Fruit fly (Drosophila melanogaster) whole organism, embryonic: Measurements from ENCODE around the gene Ser.

Source experiments
- ATbp ChIP-seq: fragments of 200-800 bp; sonication (Bioruptor generic); optimal IDR thresholded peaks from 2 replicates; lab custom pipeline; 2017; ENCODE audit warnings: missing biosample characterization, mild to moderate bottlenecking, missing genetic modification characterization, missing genetic modification reagents
- Awh ChIP-seq: fragments of 200-800 bp; sonication (Bioruptor generic); IDR thresholded peaks from 2 replicates; pipeline ENCODE4, ENCODE4 v1.3.6; 2022; ENCODE audit warnings: missing biosample characterization, missing genetic modification characterization
- BEAF-32 ChIP-seq: fragments of 200-800 bp; sonication (Bioruptor generic); optimal IDR thresholded peaks from 3 replicates; lab custom pipeline; 2017; ENCODE audit warnings: missing biosample characterization, missing genetic modification characterization, mild to moderate bottlenecking, moderate library complexity, missing genetic modification reagents
- Bdp1 ChIP-seq: fragments of 200-800 bp; sonication (Bioruptor generic); optimal IDR thresholded peaks from 3 replicates; lab custom pipeline; 2016; ENCODE audit warnings: missing biosample characterization, missing genetic modification characterization
- Bgb ChIP-seq: fragments of 200-800 bp; sonication (Bioruptor generic); IDR thresholded peaks from 2 replicates; pipeline ENCODE4 v1.3.6; 2022; ENCODE audit warnings: missing biosample characterization, missing genetic modification characterization; ENCODE audit not compliant: partially characterized antibody
- CG1024 ChIP-seq: fragments of 200-800 bp; sonication (Bioruptor generic); IDR thresholded peaks from 2 replicates; pipeline ENCODE4 v1.3.6; 2022; ENCODE audit warnings: missing biosample characterization, missing genetic modification characterization
- CG10274 ChIP-seq: fragments of 200-800 bp; sonication (Bioruptor generic); optimal IDR thresholded peaks from 3 replicates; lab custom pipeline; 2017; ENCODE audit warnings: missing biosample characterization, mild to moderate bottlenecking, missing genetic modification characterization
- CG10431 ChIP-seq: fragments of 200-800 bp; sonication (Bioruptor generic); optimal IDR thresholded peaks from 3 replicates; lab custom pipeline; 2018; ENCODE audit warnings: missing biosample characterization, mild to moderate bottlenecking, missing genetic modification characterization
- CG10565 ChIP-seq: fragments of 200-800 bp; sonication (Bioruptor generic); optimal IDR thresholded peaks from 3 replicates; lab custom pipeline; 2016; ENCODE audit warnings: missing biosample characterization, mild to moderate bottlenecking, missing genetic modification characterization
- CG10654 ChIP-seq: fragments of 200-800 bp; sonication (Bioruptor generic); optimal IDR thresholded peaks from 2 replicates; lab custom pipeline; 2016; ENCODE audit warnings: missing biosample characterization, missing genetic modification characterization
- CG11695 ChIP-seq: fragments of 200-800 bp; sonication (Bioruptor generic); IDR thresholded peaks from 3 replicates; pipeline ENCODE4 v1.3.6; 2022; ENCODE audit warnings: missing biosample characterization, missing genetic modification characterization
- CG12299 ChIP-seq: fragments of 200-800 bp; sonication (Bioruptor generic); optimal IDR thresholded peaks from 2 replicates; lab custom pipeline; 2018; ENCODE audit warnings: missing biosample characterization, mild to moderate bottlenecking, missing genetic modification characterization
- CG12391 ChIP-seq: fragments of 200-800 bp; sonication (Bioruptor generic); optimal IDR thresholded peaks from 3 replicates; lab custom pipeline; 2018; ENCODE audit warnings: missing biosample characterization, mild to moderate bottlenecking, missing genetic modification characterization, moderate library complexity
- CG16863 ChIP-seq: fragments of 200-800 bp; sonication (Bioruptor generic); optimal IDR thresholded peaks from 3 replicates; lab custom pipeline; 2016; ENCODE audit warnings: missing biosample characterization, missing genetic modification characterization
- CG18262 ChIP-seq: fragments of 200-800 bp; optimal IDR thresholded peaks from 3 replicates; lab custom pipeline; 2019; ENCODE audit warnings: missing biosample characterization, mild to moderate bottlenecking, missing genetic modification characterization, moderate library complexity
- CG2889 ChIP-seq: fragments of 200-800 bp; sonication (Bioruptor generic); IDR thresholded peaks from 3 replicates; pipeline ENCODE4 v1.3.6; 2022; ENCODE audit warnings: missing biosample characterization, missing genetic modification characterization
- CG3163 ChIP-seq: fragments of 200-800 bp; sonication (Bioruptor generic); optimal IDR thresholded peaks from 3 replicates; lab custom pipeline; 2016; ENCODE audit warnings: missing biosample characterization, missing genetic modification characterization
- CG3726 ChIP-seq: fragments of 200-800 bp; sonication (Bioruptor generic); IDR thresholded peaks from 3 replicates; pipeline ENCODE4, ENCODE4 v1.3.6; 2022; ENCODE audit warnings: missing biosample characterization, missing genetic modification characterization
- CG4282 ChIP-seq: fragments of 200-800 bp; sonication (Bioruptor generic); optimal IDR thresholded peaks from 2 replicates; lab custom pipeline; 2016; ENCODE audit warnings: missing biosample characterization, missing genetic modification characterization
- CG4707 ChIP-seq: fragments of 200-800 bp; sonication (Bioruptor generic); optimal IDR thresholded peaks from 2 replicates; lab custom pipeline; 2018; ENCODE audit warnings: missing biosample characterization, mild to moderate bottlenecking, missing genetic modification characterization, moderate library complexity
- CG8290 ChIP-seq, 3 experiments: fragments of 200-800 bp; sonication (Bioruptor generic); optimal IDR thresholded peaks; 2 replicates each; lab custom pipeline; 2016 to 2019; ENCODE audit warnings: missing biosample characterization in 3 of 3, missing genetic modification characterization in 3 of 3, mild to moderate bottlenecking in 2 of 3, moderate library complexity in 1 of 3
- CG9817 ChIP-seq: fragments of 200-800 bp; sonication (Bioruptor generic); optimal IDR thresholded peaks from 2 replicates; lab custom pipeline; 2018; ENCODE audit warnings: missing biosample characterization, mild to moderate bottlenecking, missing genetic modification characterization, moderate library complexity
- CkIIα-i1 ChIP-seq: fragments of 200-800 bp; sonication (Bioruptor generic); IDR thresholded peaks from 2 replicates; pipeline ENCODE4 v1.3.6; 2022; ENCODE audit warnings: missing biosample characterization, missing genetic modification characterization
- CoRest ChIP-seq: fragments of 200-800 bp; sonication (Bioruptor generic); optimal IDR thresholded peaks from 3 replicates; lab custom pipeline; 2018; ENCODE audit warnings: missing biosample characterization, mild to moderate bottlenecking, missing genetic modification characterization, moderate library complexity
- Dbx ChIP-seq: fragments of 200-800 bp; sonication (Bioruptor generic); IDR thresholded peaks from 3 replicates; pipeline ENCODE4 v1.3.6; 2022; ENCODE audit warnings: missing biosample characterization, missing genetic modification characterization
- E2f2 ChIP-seq: fragments of 200-800 bp; sonication (Bioruptor generic); IDR thresholded peaks from 2 replicates; pipeline ENCODE4 v1.3.6; 2022; ENCODE audit warnings: missing biosample characterization, missing genetic modification characterization
- ERR ChIP-seq: fragments of 200-800 bp; sonication (Bioruptor generic); optimal IDR thresholded peaks from 2 replicates; lab custom pipeline; 2016; ENCODE audit warnings: missing biosample characterization, missing genetic modification characterization
- Lhr ChIP-seq: fragments of 200-800 bp; sonication (Bioruptor generic); optimal IDR thresholded peaks from 3 replicates; lab custom pipeline; 2017; ENCODE audit warnings: mild to moderate bottlenecking, missing biosample characterization, missing genetic modification reagents, missing genetic modification characterization
- MTF-1 ChIP-seq: fragments of 200-800 bp; sonication (Bioruptor generic); optimal IDR thresholded peaks from 2 replicates; lab custom pipeline; 2018; ENCODE audit warnings: missing biosample characterization, mild to moderate bottlenecking, missing genetic modification characterization, borderline replicate concordance
- Mes4 ChIP-seq: fragments of 200-800 bp; sonication (Bioruptor generic); optimal IDR thresholded peaks from 2 replicates; lab custom pipeline; 2016; ENCODE audit warnings: missing biosample characterization, missing genetic modification characterization
- Sox102F ChIP-seq: fragments of 200-800 bp; sonication (Bioruptor generic); optimal IDR thresholded peaks from 2 replicates; lab custom pipeline; 2018; ENCODE audit warnings: missing biosample characterization, mild to moderate bottlenecking, missing genetic modification characterization, moderate library complexity
- al ChIP-seq: fragments of 200-800 bp; sonication (Bioruptor generic); IDR thresholded peaks from 2 replicates; pipeline ENCODE4 v1.3.6; 2022; ENCODE audit warnings: missing biosample characterization, missing genetic modification characterization
- bab2 ChIP-seq: fragments of 200-800 bp; sonication (Bioruptor generic); optimal IDR thresholded peaks from 2 replicates; lab custom pipeline; 2016; ENCODE audit warnings: missing biosample characterization, missing genetic modification characterization
- chif ChIP-seq, 2 experiments: fragments of 200-800 bp; sonication (Bioruptor generic); optimal IDR thresholded peaks; 3 replicates each; lab custom pipeline; 2016; ENCODE audit warnings: missing biosample characterization in 2 of 2, missing genetic modification characterization in 2 of 2
- croc ChIP-seq: fragments of 200-800 bp; sonication (Bioruptor generic); conservative IDR thresholded peaks from 3 replicates; pipeline ENCODE4 v1.3.6; 2022; ENCODE audit warnings: missing biosample characterization, missing genetic modification characterization
- cwo ChIP-seq: fragments of 200-800 bp; sonication (Bioruptor generic); optimal IDR thresholded peaks from 3 replicates; lab custom pipeline; 2017; ENCODE audit warnings: missing biosample characterization, missing genetic modification characterization, mild to moderate bottlenecking, moderate library complexity, missing genetic modification reagents
- dpn ChIP-seq, 2 experiments: fragments of 200-800 bp; sonication (Bioruptor generic); optimal IDR thresholded peaks; 3 replicates each; lab custom pipeline; 2016; ENCODE audit warnings: missing biosample characterization in 2 of 2, missing genetic modification characterization in 2 of 2
- gem ChIP-seq: fragments of 200-800 bp; sonication (Bioruptor generic); optimal IDR thresholded peaks from 2 replicates; lab custom pipeline; 2019; ENCODE audit warnings: missing biosample characterization, mild to moderate bottlenecking, missing genetic modification characterization, moderate library complexity
- h ChIP-seq: fragments of >200 bp; optimal IDR thresholded peaks from 2 replicates; lab custom pipeline; 2017
- insv ChIP-seq, 2 experiments: fragments of 200-800 bp; sonication (Bioruptor generic); optimal IDR thresholded peaks; 3 replicates each; lab custom pipeline; 2016 to 2018; ENCODE audit warnings: missing biosample characterization in 2 of 2, missing genetic modification characterization in 2 of 2
- kay ChIP-seq: fragments of 200-800 bp; sonication (Bioruptor generic); optimal IDR thresholded peaks from 2 replicates; lab custom pipeline; 2016; ENCODE audit warnings: missing biosample characterization, missing genetic modification characterization
- nerfin-2 ChIP-seq: fragments of 200-800 bp; sonication (Bioruptor generic); IDR thresholded peaks from 2 replicates; pipeline ENCODE4 v1.3.6; 2022; ENCODE audit warnings: missing biosample characterization, missing genetic modification characterization; ENCODE audit not compliant: partially characterized antibody
- onecut ChIP-seq: fragments of 200-800 bp; sonication (Bioruptor generic); IDR thresholded peaks from 2 replicates; pipeline ENCODE4 v1.3.6; 2022; ENCODE audit warnings: missing biosample characterization, missing genetic modification characterization
- psq ChIP-seq: fragments of 200-800 bp; sonication (Bioruptor generic); optimal IDR thresholded peaks from 2 replicates; lab custom pipeline; 2017; ENCODE audit warnings: missing biosample characterization, missing genetic modification characterization
- ranshi ChIP-seq: fragments of 200-800 bp; sonication (Bioruptor generic); IDR thresholded peaks from 2 replicates; pipeline ENCODE4 v1.3.6; 2022; ENCODE audit warnings: missing biosample characterization, missing genetic modification characterization
- rib ChIP-seq: fragments of 200-800 bp; sonication (Bioruptor generic); IDR thresholded peaks from 2 replicates; pipeline ENCODE4 v1.3.6; 2022; ENCODE audit warnings: missing biosample characterization, missing genetic modification characterization
- salm ChIP-seq: fragments of 200-800 bp; sonication (Bioruptor generic); optimal IDR thresholded peaks from 2 replicates; lab custom pipeline; 2018; ENCODE audit warnings: missing biosample characterization, mild to moderate bottlenecking, missing genetic modification characterization
- tin ChIP-seq: fragments of 200-800 bp; sonication (Bioruptor generic); optimal IDR thresholded peaks from 3 replicates; lab custom pipeline; 2016; ENCODE audit warnings: missing biosample characterization, missing genetic modification characterization

The Ser gene

DNA sequence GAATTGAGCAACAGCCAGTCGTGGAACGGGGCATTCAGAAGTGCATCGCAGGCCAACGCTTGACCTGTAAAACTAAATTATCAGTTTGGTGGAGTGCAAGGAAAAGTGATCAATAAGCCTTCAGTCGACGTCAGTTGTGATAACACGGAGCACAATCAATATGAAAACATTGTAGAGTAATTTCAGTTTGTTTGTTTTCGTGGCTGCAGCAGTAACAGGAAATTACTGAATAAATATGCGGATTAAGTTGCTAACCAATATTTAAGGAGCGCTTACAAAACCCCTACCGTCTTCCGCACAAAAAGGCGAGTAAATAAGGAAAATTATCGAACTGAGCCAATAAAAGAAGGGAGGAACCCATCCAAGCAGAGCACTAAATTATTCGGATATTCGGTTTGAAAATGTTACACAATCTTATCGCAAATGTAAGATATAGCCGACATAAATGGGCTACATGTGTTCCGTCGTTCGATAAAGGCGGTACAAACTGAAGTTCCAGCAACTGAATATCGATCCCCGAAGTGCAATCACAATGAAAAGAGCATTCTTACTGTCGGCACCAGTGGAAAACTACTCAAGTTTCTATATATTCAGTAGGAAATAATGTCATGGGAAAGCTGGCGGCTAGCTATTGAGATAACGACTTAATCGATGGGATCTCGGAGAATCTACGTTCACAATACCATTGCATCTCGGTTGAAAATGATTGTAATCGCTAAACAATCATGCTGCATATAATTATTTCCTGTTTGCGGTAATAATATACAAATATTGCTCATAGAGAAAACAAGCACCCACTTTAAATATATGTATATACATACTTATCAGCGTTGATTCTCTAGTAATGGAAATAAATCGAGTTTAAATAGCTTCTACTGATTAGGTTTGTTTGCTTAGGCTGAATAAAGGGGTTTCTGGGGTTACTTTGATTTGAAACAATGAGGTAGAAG lies 58.1 kb downstream of the Ser start (continued):
- TF ChIP-seq CG3726 (GFP tag; lab: Robert Waterston, UW) (no peak), Lhr (GFP tag; lab: Kevin White, UChicago) (peak; percentile 67), al (GFP tag; lab: Robert Waterston, UW) (no peak), ERR (GFP tag; lab: Kevin White, UChicago) (no peak), Dbx (no peak), CG4707 (GFP tag; lab: Kevin White, UChicago) (peak; percentile 55), salm (tag; lab: Kevin White, UChicago) (peak; percentile 65), rib (GFP tag; lab: Robert Waterston, UW) (no peak), CG4282 (GFP tag; lab: Kevin White, UChicago) (no peak), CG12299 (tag; lab: Kevin White, UChicago) (peak; percentile 51), CG12391 (peak; percentile 48), MTF-1 (peak; percentile 78), CG3163 (GFP tag; lab: Kevin White, UChicago) (peak; percentile 40), Bdp1 (GFP tag; lab: Kevin White, UChicago) (peak; percentile 52), Mes4 (peak; percentile 71), CG16863 (GFP tag; lab: Kevin White, UChicago) (peak; percentile 77), kay (GFP tag; lab: Kevin White, UChicago) (peak; percentile 28), CG11695 (0 out of 3 replicates have a peak, but pooled peaks have one; percentile 24), ATbp (peak; percentile 88), CG10654 (GFP tag; lab: Kevin White, UChicago) (peak; percentile 57), nerfin-2 (no peak), BEAF-32 (GFP tag; lab: Kevin White, UChicago) (no peak), ranshi (peak; percentile 45; the same call in 1 of the 2 replicates), gem (tag; lab: Kevin White, UChicago) (peak; percentile 74), bab2 (peak; percentile 70), Bgb (no peak), dpn (GFP tag; optimal IDR thresholded peaks at IDR 0.05; lab: Kevin White, UChicago) (peak in 1 of 2 experiments; percentile 54), CG10431 (GFP tag; lab: Kevin White, UChicago) (peak; percentile 41), cwo (peak; percentile 27), CG8290 (GFP tag; optimal IDR thresholded peaks at IDR 0.05; lab: Kevin White, UChicago) (peak; percentile 75), CG8290 (tag; optimal IDR thresholded peaks at IDR 0.05; lab: Kevin White, UChicago) (peak; percentile 61 to 65), CG10565 (GFP tag; lab: Kevin White, UChicago) (peak; percentile 22), Awh (GFP tag; lab: Robert Waterston, UW) (peak; percentile 64), Sox102F (GFP tag; lab: Kevin White, UChicago) (peak; percentile 62), chif (GFP tag; optimal IDR thresholded peaks at IDR 0.05; lab: Kevin White, UChicago) (peak; percentile 41 to 74), h (lab: Kevin White, UChicago) (no peak), CG10274 (peak; percentile 33), CG2889 (GFP tag; lab: Robert Waterston, UW) (no peak), insv (GFP tag; optimal IDR thresholded peaks at IDR 0.05; lab: Kevin White, UChicago) (peak in 1 of 2 experiments; percentile 2), psq (GFP tag; lab: Kevin White, UChicago) (peak; percentile 40), CG9817 (tag; lab: Kevin White, UChicago) (no peak), CoRest (tag; lab: Kevin White, UChicago) (peak; percentile 57), CkIIα-i1 (GFP tag; lab: Robert Waterston, UW) (no peak), CG1024 (GFP tag; lab: Robert Waterston, UW) (peak; percentile 61), onecut (peak; percentile 73), tin (GFP tag; lab: Kevin White, UChicago) (peak; percentile 13), CG18262 (tag; lab: Kevin White, UChicago) (peak; percentile 65), E2f2 (GFP tag; lab: Robert Waterston, UW) (peak; percentile 43; the same call in 1 of the 2 replicates), croc (GFP tag; lab: Robert Waterston, UW) (no peak; the same call in 2 of the 3 replicates)
